Fruit fly (Drosophila melanogaster): ENCODE data around the gene CG42342.

- TF ChIP-seq psq (optimal IDR thresholded peaks at IDR 0.05) (no peak), Dll (optimal IDR thresholded peaks at IDR 0.05) (no peak), pan (optimal IDR thresholded peaks at IDR 0.05) (no peak), CG8478 (optimal IDR thresholded peaks at IDR 0.05) (no peak)
These were observed 92.4 kb downstream of the CG42342 start for dm6 chr3R:16594961-16595360.
